Worm (Caenorhabditis elegans): ENCODE measurements around the gene pck-3.

pck-3 gene

DNA sequence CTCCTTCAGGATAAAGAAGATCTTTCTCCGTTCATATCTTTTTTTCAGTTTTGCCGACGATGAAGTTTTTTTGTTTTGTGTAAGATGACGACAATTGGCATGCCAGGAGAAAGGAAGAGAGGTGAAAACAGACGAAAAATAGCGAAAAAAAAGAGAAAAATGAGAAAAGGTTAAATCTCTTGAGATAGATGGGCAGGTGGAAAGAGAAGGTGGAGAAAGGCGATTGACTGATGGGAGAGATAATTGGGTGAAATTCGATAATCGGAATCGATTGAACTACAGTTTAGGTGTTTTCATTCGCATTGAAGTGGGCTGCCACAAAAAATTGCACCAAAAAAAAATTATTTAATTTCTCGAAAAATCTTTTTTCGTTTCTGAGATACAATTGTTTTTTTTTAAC is 44.2 kb downstream of the pck-3 start:
- TF ChIP-seq fax-1 (tag; optimal IDR thresholded peaks at IDR 0.05) (no peak), ceh-22 (tag; optimal IDR thresholded peaks at IDR 0.05) (no peak), pag-3 (tag; optimal IDR thresholded peaks at IDR 0.05; ENCODE audit: borderline replicate concordance) (no peak), pha-2 (tag; optimal IDR thresholded peaks at IDR 0.05) (no peak), lim-6 (tag; optimal IDR thresholded peaks at IDR 0.05) (no peak), sox-4 (tag; optimal IDR thresholded peaks at IDR 0.05) (no peak), elt-4 (tag; optimal IDR thresholded peaks at IDR 0.05) (no peak), ceh-30 (tag; optimal IDR thresholded peaks at IDR 0.05) (no peak)

DNA sequence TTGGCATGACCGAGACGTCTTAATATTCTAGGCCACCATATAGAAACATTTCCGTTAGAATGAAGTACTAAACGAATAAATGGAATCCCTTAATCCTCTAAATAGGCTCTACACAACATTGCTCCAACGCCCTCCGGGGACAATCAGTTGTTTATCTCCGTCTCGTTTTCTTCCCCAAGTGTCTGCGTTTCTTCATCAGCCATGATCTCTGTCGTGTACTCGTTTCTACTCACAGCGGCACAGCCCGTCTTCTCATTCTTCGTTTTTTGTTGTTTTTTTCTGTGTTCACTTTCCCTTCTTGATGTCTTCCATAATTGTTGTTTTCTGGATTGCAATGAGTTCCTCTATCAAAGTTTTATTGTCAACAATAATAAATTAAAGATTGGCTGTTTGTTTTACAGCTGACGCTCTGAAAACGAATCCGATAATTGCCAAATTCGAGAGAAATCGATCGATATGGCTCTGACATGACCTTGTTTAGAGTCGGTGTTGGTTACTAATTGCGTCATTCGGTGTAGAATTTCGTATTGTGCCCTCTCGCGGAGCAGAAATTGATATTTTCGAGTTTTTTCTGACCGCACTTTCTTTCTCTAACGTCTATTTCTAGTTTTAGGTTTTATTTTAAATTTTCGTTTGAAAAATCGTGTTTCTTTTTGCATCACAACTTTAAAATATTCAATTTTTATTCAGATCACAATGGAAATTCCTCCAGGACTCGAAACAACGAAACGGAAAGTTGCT is 45.0 kb downstream of the pck-3 start, which contains the start of gene pfkb-1.2:
TSS of gene pfkb-1.2 (plus strand) at position 691 of the 741 bp plus-strand sequence.
- TF ChIP-seq dmd-4 (tag; optimal IDR thresholded peaks at IDR 0.05; ENCODE audit: borderline replicate concordance) (no peak), unc-42 (tag; optimal IDR thresholded peaks at IDR 0.05) (peak; percentile 1)

DNA sequence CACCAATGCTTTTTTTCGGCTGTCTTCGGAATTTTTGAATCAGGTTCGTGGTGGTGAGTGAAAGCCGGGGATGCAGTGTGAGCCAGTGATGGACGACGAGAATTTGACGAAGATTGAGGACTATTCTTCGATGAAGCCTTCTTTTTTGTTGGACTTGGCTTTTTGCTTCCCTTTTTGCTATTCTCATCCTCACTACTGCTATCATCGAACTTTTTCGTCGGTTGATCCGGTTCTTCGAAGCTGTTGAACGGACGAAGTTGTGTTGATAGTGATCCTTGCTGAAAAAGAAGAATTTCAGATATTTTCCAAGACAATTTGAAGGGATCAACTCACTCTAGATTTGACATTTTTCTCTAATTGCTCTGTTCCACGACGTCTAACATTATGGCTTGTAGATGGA is 47.7 kb downstream of the pck-3 start:
- TF ChIP-seq pat-9 (tag; optimal IDR thresholded peaks at IDR 0.05) (no peak), pros-1 (tag; optimal IDR thresholded peaks at IDR 0.05) (no peak), sdc-2 (tag; optimal IDR thresholded peaks at IDR 0.05) (no peak), pag-3 (tag; optimal IDR thresholded peaks at IDR 0.05; ENCODE audit: borderline replicate concordance) (no peak), Y22D7AL.16 (tag; optimal IDR thresholded peaks at IDR 0.05) (no peak), tbx-7 (tag; optimal IDR thresholded peaks at IDR 0.05) (no peak), lim-6 (tag; optimal IDR thresholded peaks at IDR 0.05) (no peak), pha-2 (tag; optimal IDR thresholded peaks at IDR 0.05) (no peak), ceh-34 (tag; optimal IDR thresholded peaks at IDR 0.05) (no peak), pha-4 (tag; optimal IDR thresholded peaks at IDR 0.05) (no peak), hlh-6 (tag; optimal IDR thresholded peaks at IDR 0.05) (no peak), madf-2 (tag; optimal IDR thresholded peaks at IDR 0.05) (no peak), odd-2 (tag; optimal IDR thresholded peaks at IDR 0.05) (no peak), ceh-24 (tag; optimal IDR thresholded peaks at IDR 0.05) (no peak), mec-3 (tag; optimal IDR thresholded peaks at IDR 0.05; ENCODE audit: borderline replicate concordance) (no peak), elt-4 (tag; optimal IDR thresholded peaks at IDR 0.05) (no peak), ceh-31 (tag; optimal IDR thresholded peaks at IDR 0.05) (no peak), gmeb-2 (tag; optimal IDR thresholded peaks at IDR 0.05) (no peak), pqm-1 (tag; optimal IDR thresholded peaks at IDR 0.05) (no peak), K09A11.1 (tag; optimal IDR thresholded peaks at IDR 0.05; ENCODE audit: insufficient read depth) (no peak)

DNA sequence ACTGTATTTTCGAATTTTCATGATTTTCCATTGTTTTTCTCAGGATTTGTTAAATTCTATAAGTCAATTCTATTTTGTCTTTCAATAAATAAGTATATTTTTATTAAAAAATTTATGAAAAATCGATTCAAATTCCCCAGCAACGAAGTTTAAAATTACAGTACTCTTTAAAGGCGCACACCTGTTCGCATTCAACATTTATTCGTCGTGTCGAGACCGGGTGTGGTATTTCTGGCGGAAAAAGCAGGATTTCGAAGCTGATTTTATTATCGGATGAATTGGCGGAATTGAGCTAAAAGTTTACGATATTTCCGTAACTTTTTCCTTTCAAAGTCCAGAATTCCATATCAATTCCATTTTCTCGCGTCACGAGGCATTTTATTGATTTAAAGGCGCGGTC is 49.0 kb downstream of the pck-3 start:
- TF ChIP-seq nhr-232 (tag; optimal IDR thresholded peaks at IDR 0.05) (no peak), unc-42 (tag; optimal IDR thresholded peaks at IDR 0.05) (no peak), ets-4 (tag; optimal IDR thresholded peaks at IDR 0.05) (no peak), pax-1 (tag; optimal IDR thresholded peaks at IDR 0.05) (no peak), madf-2 (tag; optimal IDR thresholded peaks at IDR 0.05) (no peak), ceh-9 (tag; optimal IDR thresholded peaks at IDR 0.05) (no peak), tbx-2 (tag; optimal IDR thresholded peaks at IDR 0.05) (no peak)

DNA sequence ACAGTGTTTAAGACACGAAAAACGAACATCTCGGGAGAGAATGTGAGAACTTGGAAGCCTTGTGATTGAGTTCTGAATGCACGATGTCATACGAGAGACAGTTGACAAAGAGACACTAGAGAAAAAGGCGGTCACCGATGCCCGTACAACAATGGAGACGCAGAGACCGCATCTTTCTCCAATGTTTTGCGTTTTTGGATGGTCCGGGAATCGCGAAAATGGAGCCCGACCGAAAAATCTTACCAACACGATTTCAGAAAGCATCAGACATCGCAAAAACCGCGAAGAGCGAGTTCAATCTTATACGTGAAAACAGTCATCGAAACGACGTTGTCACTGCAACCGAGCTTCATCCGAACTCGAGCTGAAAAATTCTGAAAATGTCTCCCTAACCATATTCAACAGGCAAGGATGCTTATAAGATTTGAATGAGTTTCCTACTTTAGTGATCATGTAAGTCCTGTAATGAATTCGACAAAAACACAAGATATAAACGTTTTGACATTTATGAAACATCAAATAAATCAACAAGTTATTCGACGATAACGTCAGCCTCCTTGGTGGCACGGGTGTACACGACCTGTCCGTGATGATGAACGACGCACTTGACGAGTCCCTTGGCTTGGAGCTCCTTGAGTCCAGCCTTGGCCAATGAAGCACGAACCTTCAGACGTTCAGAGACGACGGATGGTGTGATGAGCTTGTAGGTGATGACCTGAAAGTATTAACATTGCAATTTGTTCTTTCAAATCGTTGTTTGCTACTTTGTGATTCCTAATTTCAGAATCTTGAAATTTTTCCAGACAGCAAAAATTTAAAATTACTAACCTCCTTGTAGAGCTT is 50.4 kb downstream of the pck-3 start, which contains the start of gene inx-7:
TSS of gene inx-7 (minus strand) at position 37 of the 843 bp plus-strand sequence.
- no peak for TF ChIP-seq ceh-9 (tag; optimal IDR thresholded peaks at IDR 0.05)
- TF ChIP-seq ceh-19 (GFP tag; optimal IDR thresholded peaks at IDR 0.05) = no peak
- no peak for TF ChIP-seq sdc-2 (tag; optimal IDR thresholded peaks at IDR 0.05)
- TF ChIP-seq T23F11.4 (GFP tag; optimal IDR thresholded peaks at IDR 0.05) = no peak
- TF ChIP-seq fkh-6 (tag; optimal IDR thresholded peaks at IDR 0.05) = no peak
- TF ChIP-seq ama-1 (optimal IDR thresholded peaks at IDR 0.05) = no peak
- no peak for TF ChIP-seq zip-5 (tag; optimal IDR thresholded peaks at IDR 0.05)
- no peak for TF ChIP-seq nhr-11 (tag; optimal IDR thresholded peaks at IDR 0.05)
- no peak for TF ChIP-seq ceh-48 (tag; optimal IDR thresholded peaks at IDR 0.05)
- no peak for TF ChIP-seq C08G9.2 (tag; optimal IDR thresholded peaks at IDR 0.05)
